Fruit fly (Drosophila melanogaster) whole organism, pupa: ENCODE results near the gene CG12182.

Source experiments
- CG10348 ChIP-seq: fragments of 200-800 bp; sonication (Bioruptor generic); IDR thresholded peaks from 2 replicates; pipeline ENCODE4 v1.3.6; 2022; ENCODE audit warnings: missing biosample characterization, missing genetic modification characterization
- CG12605 ChIP-seq: fragments of 200-800 bp; sonication (Bioruptor generic); IDR thresholded peaks from 2 replicates; pipeline ENCODE4 v1.3.6; 2022; ENCODE audit warnings: missing biosample characterization, missing genetic modification characterization
- CG13204 ChIP-seq: fragments of 200-800 bp; sonication (Bioruptor generic); optimal IDR thresholded peaks from 2 replicates; lab custom pipeline; 2018; ENCODE audit warnings: missing biosample characterization, mild to moderate bottlenecking, missing genetic modification characterization, moderate library complexity
- CG14655 ChIP-seq: fragments of 200-800 bp; sonication (Bioruptor generic); optimal IDR thresholded peaks from 3 replicates; lab custom pipeline; 2017; ENCODE audit warnings: mild to moderate bottlenecking, missing biosample characterization, missing genetic modification reagents, missing genetic modification characterization
- CG15710 ChIP-seq: fragments of 200-800 bp; sonication (Bioruptor generic); optimal IDR thresholded peaks from 2 replicates; lab custom pipeline; 2018; ENCODE audit warnings: missing biosample characterization, mild to moderate bottlenecking, missing genetic modification characterization, moderate library complexity
- CG17806 ChIP-seq: fragments of 200-800 bp; sonication (Bioruptor generic); optimal IDR thresholded peaks from 2 replicates; lab custom pipeline; 2018; ENCODE audit warnings: missing biosample characterization, mild to moderate bottlenecking, missing genetic modification characterization, moderate library complexity
- CG32121 ChIP-seq: fragments of 200-800 bp; sonication (Bioruptor generic); IDR thresholded peaks from 2 replicates; pipeline ENCODE4 v1.3.6; 2022; ENCODE audit warnings: missing biosample characterization, missing genetic modification characterization
- CG34367 ChIP-seq: fragments of 200-800 bp; sonication (Bioruptor generic); optimal IDR thresholded peaks from 2 replicates; lab custom pipeline; 2018; ENCODE audit warnings: missing biosample characterization, mild to moderate bottlenecking, missing genetic modification characterization
- CG4496 ChIP-seq: fragments of 200-800 bp; sonication (Bioruptor generic); IDR thresholded peaks from 3 replicates; pipeline ENCODE4 v1.3.6; 2022; ENCODE audit warnings: missing biosample characterization, missing genetic modification characterization
- CG8159 ChIP-seq: fragments of 200-800 bp; sonication (Bioruptor generic); optimal IDR thresholded peaks from 3 replicates; lab custom pipeline; 2018; ENCODE audit warnings: missing biosample characterization, mild to moderate bottlenecking, missing genetic modification characterization, moderate library complexity
- CG8301 ChIP-seq: fragments of 200-800 bp; sonication (Bioruptor generic); optimal IDR thresholded peaks from 2 replicates; lab custom pipeline; 2018; ENCODE audit warnings: missing biosample characterization, mild to moderate bottlenecking, missing genetic modification characterization
- CG9948 ChIP-seq: fragments of 200-800 bp; sonication (Bioruptor generic); optimal IDR thresholded peaks from 2 replicates; lab custom pipeline; 2018; ENCODE audit warnings: missing biosample characterization, mild to moderate bottlenecking, missing genetic modification characterization, moderate library complexity
- D1 ChIP-seq: fragments of 200-800 bp; sonication (Bioruptor generic); optimal IDR thresholded peaks from 2 replicates; lab custom pipeline; 2018; ENCODE audit warnings: missing biosample characterization, mild to moderate bottlenecking, missing genetic modification characterization, moderate library complexity
- EcR ChIP-seq: fragments of 200-800 bp; sonication (Bioruptor generic); optimal IDR thresholded peaks from 3 replicates; lab custom pipeline; 2019; ENCODE audit warnings: missing biosample characterization, missing genetic modification characterization, mild to moderate bottlenecking, moderate library complexity, missing genetic modification reagents
- Ets98B ChIP-seq: fragments of 200-800 bp; sonication (Bioruptor generic); IDR thresholded peaks from 2 replicates; pipeline ENCODE4 v1.3.6; 2022; ENCODE audit warnings: missing biosample characterization, missing genetic modification characterization
- Pif1A ChIP-seq: fragments of 200-800 bp; sonication (Bioruptor generic); optimal IDR thresholded peaks from 3 replicates; lab custom pipeline; 2016; ENCODE audit warnings: missing biosample characterization, missing genetic modification characterization
- Pif1B ChIP-seq: fragments of 200-800 bp; sonication (Bioruptor generic); optimal IDR thresholded peaks from 3 replicates; lab custom pipeline; 2016; ENCODE audit warnings: missing biosample characterization, missing genetic modification characterization
- Snoo ChIP-seq: fragments of 200-800 bp; sonication (Bioruptor generic); optimal IDR thresholded peaks from 3 replicates; lab custom pipeline; 2017; ENCODE audit warnings: missing biosample characterization, mild to moderate bottlenecking, missing genetic modification characterization, inconsistent platforms
- fd96Ca ChIP-seq: fragments of 200-800 bp; sonication (Bioruptor generic); IDR thresholded peaks from 3 replicates; pipeline ENCODE4 v1.3.6; 2022; ENCODE audit warnings: missing biosample characterization, missing genetic modification characterization
- gl ChIP-seq: fragments of 200-800 bp; sonication (Bioruptor generic); optimal IDR thresholded peaks from 2 replicates; lab custom pipeline; 2018; ENCODE audit warnings: missing biosample characterization, mild to moderate bottlenecking, missing genetic modification characterization
- rn ChIP-seq: fragments of 200-800 bp; sonication (Bioruptor generic); IDR thresholded peaks from 2 replicates; pipeline ENCODE4 v1.3.6; 2022; ENCODE audit warnings: missing biosample characterization, missing genetic modification characterization

Gene CG12182

dm6 chr3L:2629964-2630363, 30.6 kb upstream of the CG12182 start, which contains the start of gene Pxn:
Pxn (minus strand) TSS chr3L:2630064.
- TF ChIP-seq CG9948 (tag; lab: Kevin White, UChicago) (no peak), CG10348 (no peak), CG15710 (no peak), Ets98B (GFP tag; lab: Robert Waterston, UW) (0 out of 2 replicates have a peak, but pooled peaks have one; percentile 17), rn (GFP tag; lab: Robert Waterston, UW) (no peak), CG4496 (GFP tag; lab: Robert Waterston, UW) (peak; percentile 64), Pif1A (GFP tag; lab: Kevin White, UChicago) (no peak), CG34367 (tag; lab: Kevin White, UChicago) (no peak), CG12605 (no peak)

dm6 chr3L:2614222-2614621, 14.8 kb upstream of the CG12182 start:
- peak; percentile 22 for TF ChIP-seq CG15710
- TF ChIP-seq CG4496 (GFP tag; lab: Robert Waterston, UW) = no peak
- peak; percentile 45 for TF ChIP-seq CG8159 (tag; lab: Kevin White, UChicago)
- no peak for TF ChIP-seq gl (tag; lab: Kevin White, UChicago)
- TF ChIP-seq Snoo (tag; lab: Kevin White, UChicago) = no peak
- peak; percentile 20 for TF ChIP-seq CG8301
- no peak for TF ChIP-seq CG34367 (tag; lab: Kevin White, UChicago)
- no peak for TF ChIP-seq D1
- peak; percentile 5 for TF ChIP-seq CG17806 (tag; lab: Kevin White, UChicago)
- peak; percentile 52 for TF ChIP-seq CG14655 (GFP tag; lab: Kevin White, UChicago)
- no peak for TF ChIP-seq rn (GFP tag; lab: Robert Waterston, UW)
- 0 out of 3 replicates have a peak, but pooled peaks have one; percentile 19 for TF ChIP-seq fd96Ca (GFP tag; lab: Robert Waterston, UW)
- TF ChIP-seq CG13204 (GFP tag; lab: Kevin White, UChicago) = no peak
- TF ChIP-seq EcR (GFP tag; lab: Kevin White, UChicago) = no peak
- peak; percentile 38 for TF ChIP-seq CG9948 (tag; lab: Kevin White, UChicago)
- no peak for TF ChIP-seq CG32121 (GFP tag; lab: Robert Waterston, UW)
- TF ChIP-seq Pif1A (GFP tag; lab: Kevin White, UChicago) = no peak
- TF ChIP-seq CG10348 = no peak
- TF ChIP-seq Ets98B (GFP tag; lab: Robert Waterston, UW) = no peak
- TF ChIP-seq CG12605 = no peak
- TF ChIP-seq Pif1B = no peak
- TF ChIP-seq, all 21 proteins: peak for 7

- no peak for TF ChIP-seq Pif1B
- no peak for TF ChIP-seq CG8159 (tag; lab: Kevin White, UChicago)
- no peak for TF ChIP-seq gl (tag; lab: Kevin White, UChicago)
- TF ChIP-seq CG34367 (tag; lab: Kevin White, UChicago) = no peak
- TF ChIP-seq CG12605 = no peak
- no peak for TF ChIP-seq CG17806 (tag; lab: Kevin White, UChicago)
- no peak for TF ChIP-seq Pif1A (GFP tag; lab: Kevin White, UChicago)
- TF ChIP-seq CG9948 (tag; lab: Kevin White, UChicago) = no peak
- no peak for TF ChIP-seq Ets98B (GFP tag; lab: Robert Waterston, UW)
- TF ChIP-seq CG13204 (GFP tag; lab: Kevin White, UChicago) = no peak
- TF ChIP-seq fd96Ca (GFP tag; lab: Robert Waterston, UW) = no peak
- TF ChIP-seq D1 = no peak
- no peak for TF ChIP-seq Snoo (tag; lab: Kevin White, UChicago)
Measured at dm6 chr3L:2608825-2609224, 9.4 kb upstream of the CG12182 start.

- no peak for TF ChIP-seq Snoo (tag; lab: Kevin White, UChicago)
- no peak for TF ChIP-seq CG9948 (tag; lab: Kevin White, UChicago)
- no peak for TF ChIP-seq CG12605
- TF ChIP-seq CG13204 (GFP tag; lab: Kevin White, UChicago) = no peak
- TF ChIP-seq EcR (GFP tag; lab: Kevin White, UChicago) = no peak
- TF ChIP-seq CG32121 (GFP tag; lab: Robert Waterston, UW) = no peak
- TF ChIP-seq CG14655 (GFP tag; lab: Kevin White, UChicago) = no peak
- no peak for TF ChIP-seq Ets98B (GFP tag; lab: Robert Waterston, UW)
- TF ChIP-seq CG8301 = no peak
Measured at dm6 chr3L:2600144-2600543, 765 bp upstream of the CG12182 start, which contains the start of gene CG16986. CG16986 (plus strand) TSS chr3L:2600331.

dm6 chr3L:2595481-2595880, 3.9 kb downstream of the CG12182 start, which contains the start of gene CG16984:
CG16984 (plus strand) TSS chr3L:2595781.
- TF ChIP-seq fd96Ca (GFP tag; lab: Robert Waterston, UW) (no peak), CG13204 (GFP tag; lab: Kevin White, UChicago) (no peak), CG4496 (GFP tag; lab: Robert Waterston, UW) (no peak), Pif1A (GFP tag; lab: Kevin White, UChicago) (no peak), CG17806 (tag; lab: Kevin White, UChicago) (no peak), CG10348 (no peak), CG12605 (no peak), CG32121 (GFP tag; lab: Robert Waterston, UW) (no peak), CG8301 (no peak), CG34367 (tag; lab: Kevin White, UChicago) (no peak), Ets98B (GFP tag; lab: Robert Waterston, UW) (no peak), gl (tag; lab: Kevin White, UChicago) (no peak), Snoo (tag; lab: Kevin White, UChicago) (no peak), CG14655 (GFP tag; lab: Kevin White, UChicago) (no peak), EcR (GFP tag; lab: Kevin White, UChicago) (no peak), CG8159 (tag; lab: Kevin White, UChicago) (no peak), CG9948 (tag; lab: Kevin White, UChicago) (no peak)
